Fruit fly (Drosophila melanogaster): Measurements from ENCODE around the gene ab.

ab gene

DNA sequence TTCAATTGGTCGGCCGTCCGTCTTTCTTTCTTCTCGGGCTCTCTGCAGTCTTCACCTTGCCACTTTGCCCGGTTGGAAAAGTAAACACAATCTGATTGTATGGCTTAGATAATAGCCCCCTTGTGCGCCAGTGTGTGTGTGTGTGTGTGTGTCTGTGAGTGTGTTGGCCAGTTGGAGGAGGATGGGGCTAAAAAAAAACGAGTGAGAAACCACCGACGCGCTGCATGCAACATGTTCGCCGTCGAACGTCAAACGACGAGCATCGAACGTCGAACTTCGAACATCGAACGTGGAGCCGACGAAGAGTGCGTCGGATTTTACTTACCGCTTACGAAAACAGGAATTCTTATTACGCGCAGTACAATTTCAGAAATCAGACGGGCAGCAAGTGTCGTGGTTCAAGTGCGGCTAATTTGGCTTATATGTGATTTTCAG lies at the start of gene ab:
Gene ab, plus strand, starts transcription at position 355 of the 435 bp plus-strand sequence.
- no peak for TF ChIP-seq psq (optimal IDR thresholded peaks at IDR 0.05)
- no peak for TF ChIP-seq pan (optimal IDR thresholded peaks at IDR 0.05)
- no peak for TF ChIP-seq EcR (GFP tag; optimal IDR thresholded peaks at IDR 0.05)

DNA sequence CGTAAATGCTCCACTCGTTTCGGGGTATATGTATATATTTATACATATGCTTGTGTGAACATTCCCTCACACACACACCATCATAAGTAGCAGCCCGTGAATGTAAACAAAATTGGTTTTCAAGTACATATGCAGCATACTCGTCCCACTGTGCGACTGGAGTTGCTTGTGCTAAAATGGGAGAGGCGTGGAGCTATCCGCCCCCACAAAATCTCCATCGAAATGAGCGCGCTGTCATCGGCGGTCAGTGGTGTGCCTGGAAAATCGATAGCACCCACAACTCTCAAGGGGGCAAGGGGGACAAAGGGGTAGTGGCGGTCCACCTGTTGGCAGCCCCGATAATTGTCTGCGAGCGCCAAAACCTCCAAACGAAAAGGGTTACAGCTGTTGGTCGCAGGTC lies 42.5 kb upstream of the ab start:
- TF ChIP-seq pan (optimal IDR thresholded peaks at IDR 0.05): no peak
- no peak for TF ChIP-seq psq (optimal IDR thresholded peaks at IDR 0.05)
- no peak for TF ChIP-seq Dll (optimal IDR thresholded peaks at IDR 0.05)
- TF ChIP-seq EcR (GFP tag; optimal IDR thresholded peaks at IDR 0.05): no peak
- TF ChIP-seq CG8478 (optimal IDR thresholded peaks at IDR 0.05): no peak
- TF ChIP-seq usp (GFP tag; optimal IDR thresholded peaks at IDR 0.05): no peak

DNA sequence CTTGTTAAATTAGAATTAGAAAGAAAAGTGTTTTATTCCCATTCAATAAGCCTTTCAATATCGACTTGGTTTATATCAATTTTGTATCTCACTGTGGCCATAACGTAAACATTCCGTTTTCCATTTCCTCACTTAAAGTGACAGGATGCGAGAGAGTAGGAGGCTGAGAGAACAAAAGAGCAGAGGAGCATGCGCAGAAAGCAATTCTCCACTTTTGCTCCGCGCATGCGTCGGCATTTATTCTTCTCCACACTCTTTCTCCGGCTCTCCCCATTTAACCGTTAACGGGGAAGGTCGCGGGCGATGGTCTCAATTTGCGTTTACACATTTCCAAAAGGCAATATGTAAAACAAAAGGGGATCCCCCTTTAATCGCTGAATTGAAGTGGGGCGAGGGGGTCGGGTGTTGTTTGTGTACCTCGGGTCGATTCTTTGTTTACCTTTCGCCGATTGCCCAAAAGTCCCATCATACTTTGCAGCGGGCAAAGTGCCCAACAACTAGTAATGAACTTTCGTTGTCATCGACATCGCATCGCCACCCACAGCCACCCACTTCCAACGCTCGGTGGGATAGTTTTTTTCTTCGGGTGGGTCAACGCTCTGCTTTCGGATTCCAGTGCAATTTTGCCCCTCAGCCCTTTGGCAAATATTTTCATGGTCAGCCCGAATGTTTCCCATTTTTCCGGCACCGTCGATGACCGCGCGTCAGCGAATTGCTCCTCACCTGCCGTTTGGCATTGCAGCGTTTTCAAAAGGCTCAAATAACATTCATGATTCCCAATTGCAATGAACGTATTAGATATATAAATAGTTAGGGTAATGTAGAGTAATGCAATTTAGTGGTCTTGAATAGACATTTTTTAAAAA lies 41.6 kb upstream of the ab start:
- TF ChIP-seq EcR (GFP tag; optimal IDR thresholded peaks at IDR 0.05) (peak in 1 of 2 experiments; percentile 62), CG8478 (optimal IDR thresholded peaks at IDR 0.05) (no peak)

DNA sequence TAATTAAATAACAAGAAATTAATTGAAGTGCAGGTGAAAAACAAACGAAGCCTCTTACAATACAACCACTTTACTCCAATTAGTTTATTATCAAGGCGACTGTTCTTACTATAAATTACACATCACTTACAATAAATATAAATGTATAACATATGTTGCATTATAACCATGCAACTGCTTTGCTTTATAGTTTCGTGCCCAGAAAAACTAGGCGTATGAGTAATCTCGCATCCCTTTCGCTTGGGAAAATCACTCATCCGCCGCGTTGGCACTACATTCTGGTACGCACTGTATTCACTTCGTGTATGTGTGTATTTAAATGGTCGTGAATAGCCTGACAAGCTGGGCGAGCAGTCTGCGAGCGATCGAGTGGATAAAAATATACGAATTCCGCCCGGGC lies 40.6 kb upstream of the ab start:
- no peak for TF ChIP-seq pan (optimal IDR thresholded peaks at IDR 0.05)
- TF ChIP-seq usp (GFP tag; optimal IDR thresholded peaks at IDR 0.05): no peak

DNA sequence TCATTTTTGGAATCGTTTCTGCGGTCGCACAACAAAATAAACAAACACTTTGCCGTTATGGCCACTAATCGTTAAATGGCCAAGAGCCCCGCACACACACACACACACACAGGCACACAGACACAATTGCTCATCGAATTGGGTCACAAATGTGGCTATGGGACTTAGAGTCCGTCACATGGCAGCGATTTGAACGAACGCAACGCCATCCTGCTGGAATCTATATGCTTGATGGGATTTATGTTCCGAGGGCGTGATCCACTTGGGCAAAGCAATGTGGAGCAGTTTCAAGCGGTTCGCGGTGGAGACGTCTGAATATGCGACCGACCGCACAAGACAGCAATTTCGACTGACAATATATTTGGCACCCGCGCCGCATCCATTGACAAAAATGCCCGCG lies 39.9 kb upstream of the ab start:
- TF ChIP-seq EcR (GFP tag; optimal IDR thresholded peaks at IDR 0.05) (no peak), usp (GFP tag; optimal IDR thresholded peaks at IDR 0.05) (no peak), CG8478 (optimal IDR thresholded peaks at IDR 0.05) (no peak), Dll (optimal IDR thresholded peaks at IDR 0.05) (no peak), psq (optimal IDR thresholded peaks at IDR 0.05) (no peak), pan (optimal IDR thresholded peaks at IDR 0.05) (no peak)

DNA sequence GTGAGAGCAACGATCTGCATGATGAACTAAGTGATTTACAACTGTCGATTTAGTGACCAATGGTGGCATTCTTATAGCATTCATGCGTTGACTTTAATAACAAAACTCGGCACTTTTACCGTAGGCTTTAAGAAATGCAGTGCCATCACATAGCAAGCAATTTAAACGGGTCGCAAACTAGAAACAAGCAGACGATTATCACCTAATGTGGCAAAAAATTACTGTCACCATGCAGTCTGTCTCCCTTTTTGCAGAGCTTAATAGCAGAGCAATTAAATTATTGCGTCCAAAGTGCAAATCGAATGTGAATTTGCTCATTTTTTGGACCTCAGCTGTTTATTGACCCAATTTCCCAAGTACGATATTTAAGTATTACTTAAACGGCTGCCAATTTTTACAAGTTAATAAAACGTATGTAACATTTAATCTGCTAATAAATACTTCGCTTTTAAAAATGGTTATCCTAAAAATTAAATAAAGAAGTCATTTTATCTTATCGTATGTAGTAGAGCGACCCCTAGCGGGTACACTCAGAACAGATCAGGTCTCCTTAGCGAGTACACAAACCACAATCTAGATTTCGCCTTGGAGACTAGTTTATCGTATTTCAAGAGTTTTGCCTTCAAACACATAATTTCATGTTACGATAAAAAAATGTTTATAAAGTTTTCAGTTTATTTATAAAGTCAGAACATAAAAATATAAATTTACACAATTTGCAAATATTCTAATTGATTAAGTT lies 38.7 kb upstream of the ab start, which contains the start of gene Vm32E:
Gene Vm32E, minus strand, starts transcription at position 51 of the 742 bp plus-strand sequence.
- TF ChIP-seq pan (optimal IDR thresholded peaks at IDR 0.05): no peak
- no peak for TF ChIP-seq CG8478 (optimal IDR thresholded peaks at IDR 0.05)
- TF ChIP-seq EcR (GFP tag; optimal IDR thresholded peaks at IDR 0.05): no peak
- no peak for TF ChIP-seq usp (GFP tag; optimal IDR thresholded peaks at IDR 0.05)
- TF ChIP-seq psq (optimal IDR thresholded peaks at IDR 0.05): no peak
- TF ChIP-seq Dll (optimal IDR thresholded peaks at IDR 0.05): no peak

DNA sequence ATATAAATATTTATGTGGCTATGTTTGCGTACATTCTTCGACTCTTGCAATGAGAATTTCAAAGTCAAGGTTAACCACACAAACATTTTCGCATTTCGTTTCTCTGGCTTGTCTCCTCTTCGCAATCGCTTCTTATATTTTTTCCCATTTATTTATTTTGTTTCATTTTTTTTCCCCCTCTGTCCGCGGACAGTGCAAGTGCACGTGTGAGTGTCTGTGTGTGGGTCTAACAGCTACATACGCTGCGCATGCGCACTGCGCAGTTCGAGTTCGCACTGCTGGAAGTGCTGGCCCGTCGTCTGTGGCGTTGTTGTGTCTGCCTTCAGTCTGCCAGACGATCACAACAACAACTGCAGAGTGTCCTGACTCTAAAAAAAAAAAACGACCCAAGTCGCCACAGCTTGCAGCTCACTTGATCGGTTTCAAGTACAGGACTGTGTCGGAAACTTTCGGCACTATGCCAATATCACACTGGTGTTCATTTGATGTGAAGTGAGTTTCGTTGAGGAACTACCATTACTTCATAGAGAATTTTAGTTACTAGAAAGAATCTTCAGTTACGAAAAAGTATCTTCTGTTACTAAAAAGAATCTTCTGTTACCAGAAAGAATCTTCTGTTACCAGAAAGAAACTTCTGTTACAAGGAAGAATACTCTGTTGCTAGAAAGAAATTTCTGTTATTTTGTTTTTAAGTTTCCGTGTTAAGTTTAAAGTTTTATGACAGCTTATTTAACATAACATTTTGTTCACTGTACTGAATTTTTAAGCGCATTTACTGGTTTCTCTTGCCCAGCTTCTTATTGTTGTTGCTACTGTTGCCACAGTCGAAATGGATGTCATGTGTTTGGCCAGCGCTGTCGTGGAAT lies 34.9 kb upstream of the ab start:
- TF ChIP-seq pan (optimal IDR thresholded peaks at IDR 0.05) (no peak), Dll (optimal IDR thresholded peaks at IDR 0.05) (no peak), EcR (GFP tag; optimal IDR thresholded peaks at IDR 0.05) (no peak), CG8478 (optimal IDR thresholded peaks at IDR 0.05) (no peak), psq (optimal IDR thresholded peaks at IDR 0.05) (no peak), usp (GFP tag; optimal IDR thresholded peaks at IDR 0.05) (no peak)

DNA sequence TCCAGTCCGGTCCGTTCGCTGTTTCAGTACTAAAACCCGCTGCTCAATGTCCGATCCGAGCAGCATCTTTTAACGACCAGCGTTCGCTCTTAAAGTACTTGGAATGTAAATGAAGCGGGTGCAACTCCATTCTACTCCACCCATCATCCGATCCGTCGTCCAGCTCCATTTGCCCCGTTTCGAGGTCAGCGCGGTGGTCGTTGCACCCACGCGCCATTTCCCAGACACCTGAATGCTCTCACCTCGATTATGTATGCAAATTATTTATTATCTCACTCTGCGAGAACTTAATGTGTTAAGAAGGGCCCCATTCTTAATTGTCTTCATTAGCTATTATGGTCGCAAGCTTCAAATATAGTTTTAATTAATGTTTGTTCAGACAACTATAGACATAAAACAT lies 32.1 kb upstream of the ab start:
- TF ChIP-seq pan (optimal IDR thresholded peaks at IDR 0.05) (no peak), usp (GFP tag; optimal IDR thresholded peaks at IDR 0.05) (no peak), CG8478 (optimal IDR thresholded peaks at IDR 0.05) (no peak), Dll (optimal IDR thresholded peaks at IDR 0.05) (no peak), psq (optimal IDR thresholded peaks at IDR 0.05) (no peak), EcR (GFP tag; optimal IDR thresholded peaks at IDR 0.05) (no peak)

DNA sequence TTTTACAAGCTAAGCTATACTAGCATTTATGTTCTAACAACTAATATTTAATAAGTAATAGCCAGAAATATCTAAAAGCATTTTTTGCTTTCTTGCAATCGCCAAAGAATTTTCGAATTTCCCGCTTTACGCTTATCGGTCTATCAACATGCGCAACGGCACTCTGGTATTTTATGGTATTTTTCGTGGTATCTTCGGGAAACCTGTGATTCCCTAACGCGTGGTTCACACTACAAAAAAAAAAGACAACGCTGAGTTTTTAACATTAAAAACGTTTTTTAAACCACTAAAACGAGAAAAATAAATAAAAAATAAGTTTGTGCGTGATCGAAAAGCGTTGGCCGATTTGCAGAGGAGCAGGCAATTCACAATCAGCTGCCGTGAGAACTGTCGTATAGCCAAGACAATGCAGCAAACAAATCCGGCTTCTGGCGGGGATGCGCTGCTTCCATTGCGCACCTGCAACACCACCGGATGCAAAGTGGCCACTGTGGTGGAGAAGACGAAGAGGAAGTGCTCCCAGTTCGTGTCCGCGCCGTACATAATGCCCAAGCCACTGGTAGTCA lies 31.6 kb upstream of the ab start, which contains the start of gene Boh2:
Gene Boh2, plus strand, starts transcription at position 207 of the 566 bp plus-strand sequence.
- TF ChIP-seq EcR (GFP tag; optimal IDR thresholded peaks at IDR 0.05) (no peak), CG8478 (optimal IDR thresholded peaks at IDR 0.05) (no peak), Dll (optimal IDR thresholded peaks at IDR 0.05) (no peak), usp (GFP tag; optimal IDR thresholded peaks at IDR 0.05) (no peak), psq (optimal IDR thresholded peaks at IDR 0.05) (no peak), pan (optimal IDR thresholded peaks at IDR 0.05) (no peak)

DNA sequence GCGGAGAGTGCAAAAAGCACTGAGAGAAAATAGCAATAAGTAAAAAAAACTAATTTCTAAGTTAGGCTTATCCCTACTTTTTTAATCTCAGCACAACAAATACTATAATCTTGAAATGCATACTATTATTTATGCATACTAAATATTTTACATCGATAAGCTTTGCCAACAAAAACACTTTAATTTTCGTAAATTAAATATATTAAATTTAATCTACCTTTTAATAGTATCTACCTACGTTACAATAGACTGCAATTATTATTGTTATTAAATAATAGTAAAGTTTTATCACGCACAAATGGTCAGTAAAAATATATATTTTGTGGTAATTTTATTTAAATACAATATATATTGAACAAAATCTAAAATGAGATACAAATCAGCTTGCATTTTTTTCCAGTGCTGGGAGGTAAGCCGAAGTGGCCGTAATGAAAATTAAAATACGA lies 28.3 kb upstream of the ab start:
- no peak for TF ChIP-seq EcR (GFP tag; optimal IDR thresholded peaks at IDR 0.05)
- no peak for TF ChIP-seq pan (optimal IDR thresholded peaks at IDR 0.05)
- no peak for TF ChIP-seq CG8478 (optimal IDR thresholded peaks at IDR 0.05)
- TF ChIP-seq psq (optimal IDR thresholded peaks at IDR 0.05): no peak
- no peak for TF ChIP-seq usp (GFP tag; optimal IDR thresholded peaks at IDR 0.05)
- no peak for TF ChIP-seq Dll (optimal IDR thresholded peaks at IDR 0.05)

DNA sequence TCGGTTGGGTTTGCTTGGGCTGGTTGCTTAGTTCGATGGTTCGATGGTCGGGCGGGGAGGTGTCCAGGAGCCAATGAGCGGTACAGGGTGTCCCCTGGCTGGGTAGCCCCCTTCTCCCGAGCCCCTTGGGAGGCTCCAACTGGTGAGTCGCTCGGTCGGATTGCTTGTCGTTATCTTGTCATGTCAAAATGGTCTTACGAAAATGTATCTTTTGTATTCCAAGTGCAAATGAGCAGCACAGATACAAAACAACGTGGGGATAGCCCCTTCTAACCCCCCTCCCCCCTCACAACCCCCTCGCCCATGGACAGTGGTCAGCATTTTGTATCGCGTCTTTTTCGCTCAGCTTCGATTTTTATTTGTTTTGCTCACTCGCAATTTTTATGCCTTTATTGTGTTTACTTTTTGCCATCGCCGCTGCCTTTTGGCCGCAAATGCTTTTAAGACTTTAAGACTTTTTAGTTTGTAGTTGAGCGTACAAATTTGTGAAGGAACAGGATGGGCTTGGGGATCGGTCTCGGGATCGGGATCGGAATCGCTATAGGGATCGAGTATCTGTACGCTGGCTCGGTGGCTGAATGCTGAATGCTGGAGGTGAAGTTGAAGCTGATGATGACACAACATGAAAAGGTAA lies 27.8 kb upstream of the ab start:
- TF ChIP-seq usp (GFP tag; optimal IDR thresholded peaks at IDR 0.05): no peak
- TF ChIP-seq psq (optimal IDR thresholded peaks at IDR 0.05): no peak
- no peak for TF ChIP-seq CG8478 (optimal IDR thresholded peaks at IDR 0.05)
- TF ChIP-seq pan (optimal IDR thresholded peaks at IDR 0.05): no peak
- TF ChIP-seq EcR (GFP tag; optimal IDR thresholded peaks at IDR 0.05): no peak

All from whole organism.